Fruit fly (Drosophila melanogaster): ENCODE measurements around the gene Dtd.
A peak's percentile ranks its signal among the peaks of the same experiment; 100 is the strongest.

The Dtd gene

dm6 chr3R:11458851-11459175, 29.0 kb downstream of the Dtd start:
- no peak for TF ChIP-seq CG9139 (GFP tag; optimal IDR thresholded peaks at IDR 0.05)
- no peak for TF ChIP-seq fd85E (GFP tag; optimal IDR thresholded peaks at IDR 0.05)
- no peak for TF ChIP-seq CG1621 (tag; optimal IDR thresholded peaks at IDR 0.05)
- TF ChIP-seq CG16779 (tag; optimal IDR thresholded peaks at IDR 0.05) = no peak
- no peak for TF ChIP-seq CG7368 (GFP tag; optimal IDR thresholded peaks at IDR 0.05)
- TF ChIP-seq CG3032 (tag; optimal IDR thresholded peaks at IDR 0.05) = no peak
- no peak for TF ChIP-seq Gug (GFP tag; IDR thresholded peaks at IDR 0.05)
- TF ChIP-seq ss (GFP tag; optimal IDR thresholded peaks at IDR 0.05) = no peak
- TF ChIP-seq fd59A (GFP tag; optimal IDR thresholded peaks at IDR 0.05) = no peak

dm6 chr3R:11460502-11461358, 30.9 kb downstream of the Dtd start, which contains the start of gene PGRP-LB:
TSS of gene PGRP-LB (minus strand) at chr3R:11460552.
- TF ChIP-seq CG32006 (GFP tag; optimal IDR thresholded peaks at IDR 0.05) = peak; percentile 51
- TF ChIP-seq Smox (GFP tag; optimal IDR thresholded peaks at IDR 0.05) = peak; percentile 29
- TF ChIP-seq Met (GFP tag; optimal IDR thresholded peaks at IDR 0.05) = peak; percentile 6
- peak; percentile 24 for TF ChIP-seq CG31627 (GFP tag; optimal IDR thresholded peaks at IDR 0.05)
- no peak for TF ChIP-seq CG8319 (GFP tag; optimal IDR thresholded peaks at IDR 0.05)
- TF ChIP-seq lz (GFP tag; optimal IDR thresholded peaks at IDR 0.05) = peak; percentile 25
- peak; percentile 51 for TF ChIP-seq Eip78C (GFP tag)
- TF ChIP-seq fkh (GFP tag; optimal IDR thresholded peaks at IDR 0.05) = peak; percentile 66
- no peak for TF ChIP-seq CG10669 (GFP tag; optimal IDR thresholded peaks at IDR 0.05)
- peak; percentile 75 for TF ChIP-seq svp (GFP tag)
- peak; percentile 9 for TF ChIP-seq esn (GFP tag; optimal IDR thresholded peaks at IDR 0.05)
- TF ChIP-seq CG10631 (GFP tag; optimal IDR thresholded peaks at IDR 0.05) = no peak
- TF ChIP-seq Hr4 (GFP tag; optimal IDR thresholded peaks at IDR 0.05) = peak; percentile 11
- no peak for TF ChIP-seq fd85E (GFP tag; optimal IDR thresholded peaks at IDR 0.05)
- TF ChIP-seq pdm3 (GFP tag; optimal IDR thresholded peaks at IDR 0.05) = peak; percentile 7
- TF ChIP-seq Sox14 (GFP tag; optimal IDR thresholded peaks at IDR 0.05) = peak; percentile 12
- no peak for TF ChIP-seq CG6163 (GFP tag; IDR thresholded peaks at IDR 0.05)
- TF ChIP-seq CG1621 (tag; optimal IDR thresholded peaks at IDR 0.05) = no peak
- TF ChIP-seq CG3919 (GFP tag; optimal IDR thresholded peaks at IDR 0.05) = no peak
- TF ChIP-seq CG7368 (GFP tag; optimal IDR thresholded peaks at IDR 0.05) = no peak
- peak; percentile 29 for TF ChIP-seq Hr39 (GFP tag; optimal IDR thresholded peaks at IDR 0.05)
- TF ChIP-seq CG4318 (GFP tag; optimal IDR thresholded peaks at IDR 0.05) = no peak

dm6 chr3R:11467812-11468211, 38.0 kb downstream of the Dtd start:
- TF ChIP-seq cyc (GFP tag; optimal IDR thresholded peaks at IDR 0.05) = no peak
- TF ChIP-seq Hr4 (GFP tag; optimal IDR thresholded peaks at IDR 0.05) = no peak
- no peak for TF ChIP-seq acj6 (GFP tag; optimal IDR thresholded peaks at IDR 0.05)
- no peak for TF ChIP-seq pdm3 (GFP tag; optimal IDR thresholded peaks at IDR 0.05)
- TF ChIP-seq CG8319 (GFP tag; optimal IDR thresholded peaks at IDR 0.05) = no peak
- TF ChIP-seq CG6163 (GFP tag; IDR thresholded peaks at IDR 0.05) = no peak
- no peak for TF ChIP-seq CG4318 (GFP tag; optimal IDR thresholded peaks at IDR 0.05)
- TF ChIP-seq lz (GFP tag; optimal IDR thresholded peaks at IDR 0.05) = no peak
- no peak for TF ChIP-seq Hr38 (GFP tag; optimal IDR thresholded peaks at IDR 0.05)
- TF ChIP-seq spab (GFP tag; optimal IDR thresholded peaks at IDR 0.05) = no peak
- TF ChIP-seq Ets21C (GFP tag; optimal IDR thresholded peaks at IDR 0.05) = no peak

- TF ChIP-seq acj6 (GFP tag; optimal IDR thresholded peaks at IDR 0.05) = no peak
- no peak for TF ChIP-seq CG6276 (GFP tag; optimal IDR thresholded peaks at IDR 0.05)
- TF ChIP-seq Ets21C (GFP tag; optimal IDR thresholded peaks at IDR 0.05) = no peak
- TF ChIP-seq CG10669 (GFP tag; optimal IDR thresholded peaks at IDR 0.05) = no peak
- no peak for TF ChIP-seq Lpt (GFP tag; optimal IDR thresholded peaks at IDR 0.05)
- TF ChIP-seq CG1621 (tag; optimal IDR thresholded peaks at IDR 0.05) = no peak
- no peak for TF ChIP-seq Hr38 (GFP tag; optimal IDR thresholded peaks at IDR 0.05)
- TF ChIP-seq Eip93F (GFP tag; optimal IDR thresholded peaks at IDR 0.05) = no peak
- TF ChIP-seq svp (GFP tag) = peak; percentile 14
- 0 out of 3 replicates have a peak, but pooled peaks have one; percentile 13 for TF ChIP-seq eg (GFP tag; IDR thresholded peaks at IDR 0.05)
- peak; percentile 0 for TF ChIP-seq CG4318 (GFP tag; optimal IDR thresholded peaks at IDR 0.05)
- peak; percentile 23; the same call in 1 of the 2 replicates for TF ChIP-seq CG15336 (GFP tag; IDR thresholded peaks at IDR 0.05)
- TF ChIP-seq Hr39 (GFP tag; optimal IDR thresholded peaks at IDR 0.05) = no peak
- TF ChIP-seq esn (GFP tag; optimal IDR thresholded peaks at IDR 0.05) = no peak
- no peak for TF ChIP-seq Sox15 (GFP tag; optimal IDR thresholded peaks at IDR 0.05)
- peak; percentile 38 for TF ChIP-seq Hr4 (GFP tag; optimal IDR thresholded peaks at IDR 0.05)
- TF ChIP-seq CG11294 (GFP tag; IDR thresholded peaks at IDR 0.05) = no peak
- TF ChIP-seq CG32006 (GFP tag; optimal IDR thresholded peaks at IDR 0.05) = peak; percentile 41
- no peak for TF ChIP-seq CG11902 (GFP tag; optimal IDR thresholded peaks at IDR 0.05)
- TF ChIP-seq fd59A (GFP tag; optimal IDR thresholded peaks at IDR 0.05) = no peak
- no peak for TF ChIP-seq net (GFP tag; optimal IDR thresholded peaks at IDR 0.05)
- no peak for TF ChIP-seq CG8119 (GFP tag; IDR thresholded peaks at IDR 0.05)
- no peak for TF ChIP-seq CG7368 (GFP tag; optimal IDR thresholded peaks at IDR 0.05)
- TF ChIP-seq vri (GFP tag; optimal IDR thresholded peaks at IDR 0.05) = no peak
These were observed 39.9 kb downstream of the Dtd start for dm6 chr3R:11469745-11470144.
